Fruit fly (Drosophila melanogaster) ovary, adult (tissue): ENCODE results near the gene CG32563.

Source experiments
- CG17801 ChIP-seq: fragments of 200-800 bp; optimal IDR thresholded peaks from 2 replicates; lab custom pipeline; 2019; ENCODE audit warnings: missing biosample characterization, mild to moderate bottlenecking, missing genetic modification characterization, moderate library complexity; ENCODE audit not compliant: partially characterized antibody

Gene CG32563

dm6 chrX:17181264-17182198 lies 26.7 kb upstream of the CG32563 start:
- TF ChIP-seq CG17801 (GFP tag; lab: Kevin White, UChicago), result no peak

DNA sequence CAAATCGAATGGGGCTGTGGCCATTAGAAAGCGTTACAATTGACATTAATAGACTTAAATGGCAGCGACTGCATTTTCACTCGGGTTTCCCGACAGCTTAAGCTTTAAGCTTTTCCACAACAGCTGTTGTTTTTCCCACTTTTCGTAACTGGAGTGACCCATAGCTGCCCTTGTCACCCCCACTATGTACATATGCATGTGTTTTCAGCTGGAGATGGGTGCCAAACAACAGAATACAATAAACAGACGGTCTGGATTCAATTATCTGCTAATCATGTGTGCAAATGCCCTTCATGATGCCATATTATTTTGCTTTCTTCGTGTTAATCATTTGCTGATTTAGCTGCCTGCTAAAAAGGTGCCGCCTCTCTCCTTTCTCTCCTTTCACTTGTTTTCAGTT lies 24.8 kb upstream of the CG32563 start:
- no peak for TF ChIP-seq CG17801 (GFP tag; lab: Kevin White, UChicago)

- TF ChIP-seq CG17801 (GFP tag; lab: Kevin White, UChicago), result no peak
These were observed 21.8 kb upstream of the CG32563 start for dm6 chrX:17186432-17186831.

- TF ChIP-seq CG17801 (GFP tag; lab: Kevin White, UChicago), result peak; percentile 26
These were observed 20.7 kb upstream of the CG32563 start for dm6 chrX:17187495-17187894.

DNA sequence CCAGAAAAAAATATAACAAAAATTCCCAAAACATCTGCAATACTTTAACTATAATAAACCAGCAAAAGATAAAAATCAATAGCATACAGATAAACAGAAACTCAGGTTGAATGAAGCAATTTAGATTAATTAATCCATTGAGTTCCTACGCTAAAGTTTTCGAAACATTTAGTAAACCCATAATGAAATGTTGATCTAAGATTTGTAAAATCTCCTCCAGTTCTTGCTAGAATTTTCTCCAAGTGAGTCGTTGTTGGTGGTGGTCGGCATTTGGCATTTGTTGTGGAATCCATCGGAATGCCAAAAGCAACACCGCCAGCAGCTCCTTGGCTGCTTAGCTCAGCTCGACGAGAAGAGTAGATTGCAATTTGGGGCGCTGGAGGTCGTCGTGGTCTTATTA lies 20.1 kb upstream of the CG32563 start:
- TF ChIP-seq CG17801 (GFP tag; lab: Kevin White, UChicago), result no peak

dm6 chrX:17202498-17203162 lies 5.6 kb upstream of the CG32563 start, which contains the start of the genes TTLL1A and CG5070:
TSS of gene TTLL1A (minus strand) at chrX:17202598.
TSS of gene CG5070 (plus strand) at chrX:17203112.
- no peak for TF ChIP-seq CG17801 (GFP tag; lab: Kevin White, UChicago)

dm6 chrX:17205028-17205427 lies 3.2 kb upstream of the CG32563 start:
- TF ChIP-seq CG17801 (GFP tag; lab: Kevin White, UChicago), result no peak

dm6 chrX:17206046-17206445 lies 2.2 kb upstream of the CG32563 start, which contains the start of gene CG32564:
TSS of gene CG32564 (plus strand) at chrX:17206407.
- no peak for TF ChIP-seq CG17801 (GFP tag; lab: Kevin White, UChicago)

- TF ChIP-seq CG17801 (GFP tag; lab: Kevin White, UChicago), result no peak
These were observed 1.7 kb downstream of the CG32563 start, which contains the start of gene CG12995 for dm6 chrX:17209897-17210296. TSS of gene CG12995 (minus strand) at chrX:17209997.

dm6 chrX:17212007-17212406 lies 3.8 kb downstream of the CG32563 start, which contains the start of gene CG18258:
TSS of gene CG18258 (plus strand) at chrX:17212307.
- TF ChIP-seq CG17801 (GFP tag; lab: Kevin White, UChicago), result no peak

DNA sequence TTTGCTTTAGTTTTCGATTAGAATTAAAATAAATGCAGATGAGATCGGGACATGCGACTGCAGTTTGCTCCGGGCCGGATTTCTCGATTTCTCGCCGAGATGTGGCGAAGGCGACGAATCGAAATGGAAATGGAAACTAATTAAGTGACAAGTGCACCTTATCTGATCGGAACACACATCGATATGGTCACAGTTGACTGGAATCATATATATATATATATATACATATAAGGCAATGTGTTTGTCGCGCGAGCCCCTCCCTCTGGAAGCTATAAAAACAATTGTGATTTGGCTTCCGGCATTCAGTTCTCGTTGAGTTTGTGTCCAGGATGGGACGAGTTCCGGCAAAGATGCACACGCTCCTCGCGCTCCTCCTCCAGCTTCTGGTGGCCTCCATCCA lies 6.8 kb downstream of the CG32563 start, which contains the start of gene CG5162:
CG5162 (plus strand) TSS at position 301 of the 400 bp plus-strand sequence.
- no peak for TF ChIP-seq CG17801 (GFP tag; lab: Kevin White, UChicago)

dm6 chrX:17218232-17218951 lies 10.2 kb downstream of the CG32563 start, which contains the start of gene CG12998:
TSS of gene CG12998 (plus strand) at chrX:17218667.
- no peak for TF ChIP-seq CG17801 (GFP tag; lab: Kevin White, UChicago)

DNA sequence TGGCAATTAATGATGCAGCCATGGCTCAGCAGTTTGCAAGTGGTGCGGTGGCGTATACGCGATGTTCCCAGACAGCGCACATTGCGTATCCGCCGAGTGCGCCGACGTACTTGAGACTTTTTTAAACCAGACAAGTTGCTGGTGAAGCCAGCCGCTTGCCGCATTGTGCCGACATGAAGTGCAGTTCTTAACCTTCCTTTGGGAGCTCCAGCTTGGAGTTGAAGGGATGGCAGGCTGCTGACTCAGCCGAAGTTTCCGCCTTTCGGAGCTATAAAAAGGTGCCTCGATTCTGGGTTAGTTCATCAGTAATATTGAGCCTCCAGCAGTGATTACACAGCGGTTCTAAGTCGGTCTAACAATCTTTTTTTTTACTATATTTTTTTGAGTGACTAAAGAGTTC lies 12.9 kb downstream of the CG32563 start, which contains the start of gene CG5172:
CG5172 (plus strand) TSS at position 301 of the 400 bp plus-strand sequence.
- no peak for TF ChIP-seq CG17801 (GFP tag; lab: Kevin White, UChicago)

DNA sequence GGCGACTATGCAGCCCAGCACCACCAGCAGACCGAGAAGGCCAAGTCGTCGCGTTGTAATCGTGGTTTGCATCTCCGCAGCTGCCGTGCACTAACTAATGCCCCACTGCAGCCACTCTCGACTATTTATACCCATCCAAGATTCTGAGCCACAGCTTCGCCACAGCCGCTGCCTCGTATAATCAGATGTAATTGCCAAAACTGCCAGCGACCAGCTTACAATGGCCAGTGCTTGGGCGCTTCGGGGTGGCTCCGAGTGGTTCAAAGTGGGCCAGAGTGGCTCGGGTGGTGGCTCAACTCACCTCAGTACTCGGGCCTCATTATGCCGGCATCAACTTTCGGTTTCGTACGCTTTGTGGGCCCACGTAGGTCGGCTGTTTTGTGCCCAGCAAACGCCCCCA lies 15.5 kb downstream of the CG32563 start, which contains the start of gene CG34327:
CG34327 (minus strand) TSS at position 101 of the 400 bp plus-strand sequence.
- no peak for TF ChIP-seq CG17801 (GFP tag; lab: Kevin White, UChicago)
